Worm (Caenorhabditis elegans) whole organism, L1 larva: Measurements from ENCODE around the gene M03C11.3.
A peak's percentile ranks its signal among the peaks of the same experiment; 100 is the strongest.

ENCODE experiments used
- C16A3.4 ChIP-seq: fragments of 150-350 bp; optimal IDR thresholded peaks from 2 replicates; lab custom pipeline; 2014; ENCODE audit warnings: missing biosample characterization, missing genetic modification characterization
- C34B4.2 ChIP-seq: sonication (generic microtip); optimal IDR thresholded peaks from 2 replicates; lab custom pipeline; 2017; ENCODE audit warnings: mild to moderate bottlenecking, missing genetic modification characterization, missing compliant biosample characterization
- F16B12.6 ChIP-seq: fragments of 150-350 bp; optimal IDR thresholded peaks from 2 replicates; lab custom pipeline; 2014; ENCODE audit warnings: missing biosample characterization, missing genetic modification characterization
- Y116A8C.19 ChIP-seq: sonication (generic microtip); optimal IDR thresholded peaks from 2 replicates; lab custom pipeline; 2016; ENCODE audit warnings: missing compliant biosample characterization, missing genetic modification characterization, borderline replicate concordance
- aha-1 ChIP-seq: fragments of 150-350 bp; optimal IDR thresholded peaks from 2 replicates; lab custom pipeline; 2014; ENCODE audit warnings: missing biosample characterization, missing genetic modification characterization
- alr-1 ChIP-seq: fragments of 200-800 bp; sonication (Bioruptor generic); optimal IDR thresholded peaks from 2 replicates; lab custom pipeline; 2018; ENCODE audit warnings: borderline replicate concordance, mild to moderate bottlenecking, missing genetic modification characterization, missing compliant biosample characterization
- ceh-63 ChIP-seq: fragments of 200-800 bp; sonication (Bioruptor generic); optimal IDR thresholded peaks from 2 replicates; lab custom pipeline; 2018; ENCODE audit warnings: mild to moderate bottlenecking, missing genetic modification characterization, missing compliant biosample characterization
- ceh-82 ChIP-seq, 3 experiments: fragments of 150-350 bp in 1 of 3; sonication (generic microtip) in 2 of 3; optimal IDR thresholded peaks; 2 replicates each; lab custom pipeline; 2014 to 2017; ENCODE audit warnings: missing biosample characterization in 3 of 3, missing genetic modification characterization in 3 of 3
- ceh-88 ChIP-seq: fragments of 200-800 bp; sonication (Bioruptor generic); IDR thresholded peaks from 2 replicates; pipeline ENCODE4 v1.3.6; 2022; ENCODE audit warnings: missing genetic modification characterization, missing compliant biosample characterization
- dpl-1 ChIP-seq, 3 experiments: fragments of 150-350 bp in 2 of 3; sonication (generic microtip) in 1 of 3; optimal IDR thresholded peaks; 2 replicates each; lab custom pipeline; 2014 to 2017; ENCODE audit warnings: missing biosample characterization in 3 of 3, missing genetic modification characterization in 3 of 3, missing genetic modification reagents in 3 of 3
- dsc-1 ChIP-seq: sonication (generic microtip); optimal IDR thresholded peaks from 2 replicates; lab custom pipeline; 2016; ENCODE audit warnings: mild to moderate bottlenecking, missing genetic modification characterization, missing compliant biosample characterization
- efl-1 ChIP-seq, 4 experiments: fragments of 150-350 bp; optimal IDR thresholded peaks in 3 of 4; peaks in 1 of 4; 1 replicate in 1 of 4; 2 replicates in 3 of 4; lab custom pipeline; 2014; ENCODE audit warnings: missing biosample characterization in 2 of 4, missing genetic modification characterization in 2 of 4, missing genetic modification reagents in 2 of 4
- egl-13 ChIP-seq: sonication (generic microtip); optimal IDR thresholded peaks from 2 replicates; lab custom pipeline; 2016; ENCODE audit warnings: missing genotype, missing genetic modification reagents, missing genetic modification characterization, missing compliant biosample characterization
- egl-27 ChIP-seq, 2 experiments: fragments of 150-350 bp in 1 of 2; sonication (generic microtip); optimal IDR thresholded peaks; 3 replicates each; lab custom pipeline; 2017 to 2018; ENCODE audit warnings: missing biosample characterization in 2 of 2, missing genetic modification characterization in 2 of 2, missing genetic modification reagents in 2 of 2
- fkh-10 ChIP-seq: sonication (generic microtip); optimal IDR thresholded peaks from 2 replicates; lab custom pipeline; 2017; ENCODE audit warnings: missing biosample characterization, missing genetic modification reagents, missing genetic modification characterization
- fkh-8 ChIP-seq: sonication (generic microtip); optimal IDR thresholded peaks from 2 replicates; lab custom pipeline; 2016; ENCODE audit warnings: mild to moderate bottlenecking, missing genetic modification characterization, missing compliant biosample characterization
- fos-1 ChIP-seq: fragments of 150-350 bp; optimal IDR thresholded peaks from 2 replicates; lab custom pipeline; 2014; ENCODE audit warnings: missing biosample characterization, missing genetic modification characterization
- irx-1 ChIP-seq: sonication (generic microtip); optimal IDR thresholded peaks from 2 replicates; lab custom pipeline; 2016; ENCODE audit warnings: missing genetic modification characterization, missing compliant biosample characterization
- isw-1 ChIP-seq: fragments of 200-800 bp; sonication (Bioruptor generic); IDR thresholded peaks from 2 replicates; pipeline ENCODE4 v1.3.6; 2022; ENCODE audit warnings: missing genetic modification characterization, missing compliant biosample characterization
- lin-13 ChIP-seq: fragments of 150-350 bp; optimal IDR thresholded peaks from 2 replicates; lab custom pipeline; 2014; ENCODE audit warnings: missing biosample characterization, missing genetic modification reagents, missing genetic modification characterization
- lin-14 ChIP-seq: fragments of 200-800 bp; sonication (Bioruptor generic); optimal IDR thresholded peaks from 2 replicates; lab custom pipeline; 2018; ENCODE audit warnings: mild to moderate bottlenecking, missing genetic modification characterization, moderate library complexity, missing compliant biosample characterization
- lin-15B ChIP-seq: fragments of 150-350 bp; sonication (generic microtip); optimal IDR thresholded peaks from 3 replicates; lab custom pipeline; 2014; ENCODE audit warnings: missing biosample characterization, missing genetic modification characterization
- lin-35 ChIP-seq, 2 experiments: fragments of 150-350 bp; optimal IDR thresholded peaks; 2 replicates each; lab custom pipeline; 2014; ENCODE audit warnings: missing biosample characterization in 2 of 2, missing genetic modification characterization in 2 of 2, missing genetic modification reagents in 2 of 2
- lin-39 ChIP-seq: fragments of 150-350 bp; optimal IDR thresholded peaks from 2 replicates; lab custom pipeline; 2014; ENCODE audit warnings: missing biosample characterization, missing genetic modification reagents, missing genetic modification characterization
- lsy-2 ChIP-seq, 2 experiments: fragments of 150-350 bp; optimal IDR thresholded peaks; 2 replicates each; lab custom pipeline; 2014; ENCODE audit warnings: missing biosample characterization in 2 of 2, missing genetic modification characterization in 2 of 2
- mab-9 ChIP-seq: fragments of 200-800 bp; sonication (Bioruptor generic); IDR thresholded peaks from 2 replicates; pipeline ENCODE4 v1.3.6; 2022; ENCODE audit warnings: missing genetic modification reagents, missing genetic modification characterization, missing compliant biosample characterization
- mdl-1 ChIP-seq, 2 experiments: fragments of 150-350 bp; optimal IDR thresholded peaks; 2 replicates each; lab custom pipeline; 2014 to 2017; ENCODE audit warnings: missing biosample characterization in 2 of 2, missing genetic modification characterization in 2 of 2, inconsistent platforms in 1 of 2
- mep-1 ChIP-seq: fragments of 150-350 bp; optimal IDR thresholded peaks from 2 replicates; lab custom pipeline; 2014; ENCODE audit warnings: missing biosample characterization, missing genetic modification characterization
- nhr-11 ChIP-seq: fragments of 150-350 bp; optimal IDR thresholded peaks from 2 replicates; lab custom pipeline; 2014; ENCODE audit warnings: missing biosample characterization, missing genetic modification characterization
- nhr-28 ChIP-seq: fragments of 150-350 bp; optimal IDR thresholded peaks from 2 replicates; lab custom pipeline; 2014; ENCODE audit warnings: missing biosample characterization, missing genetic modification characterization
- nhr-47 ChIP-seq: sonication (generic microtip); optimal IDR thresholded peaks from 2 replicates; lab custom pipeline; 2016; ENCODE audit warnings: mild to moderate bottlenecking, missing genetic modification characterization, moderate library complexity, missing compliant biosample characterization
- nhr-71 ChIP-seq: sonication (generic microtip); optimal IDR thresholded peaks from 2 replicates; lab custom pipeline; 2016; ENCODE audit warnings: mild to moderate bottlenecking, missing genetic modification characterization, moderate library complexity, missing compliant biosample characterization
- nhr-84 ChIP-seq: sonication (generic microtip); optimal IDR thresholded peaks from 2 replicates; lab custom pipeline; 2017; ENCODE audit warnings: missing biosample characterization, missing genetic modification characterization
- pag-3 ChIP-seq: sonication (generic microtip); optimal IDR thresholded peaks from 2 replicates; lab custom pipeline; 2017; ENCODE audit warnings: missing genetic modification characterization, mild to moderate bottlenecking, missing compliant biosample characterization, antibody characterized with exemption, borderline replicate concordance; ENCODE audit not compliant: insufficient read depth
- pax-3 ChIP-seq: fragments of 200-800 bp; sonication (Bioruptor generic); optimal IDR thresholded peaks from 2 replicates; lab custom pipeline; 2018; ENCODE audit warnings: mild to moderate bottlenecking, missing genetic modification characterization, moderate library complexity, missing compliant biosample characterization
- pqm-1 ChIP-seq: sonication (generic microtip); optimal IDR thresholded peaks from 3 replicates; lab custom pipeline; 2017; ENCODE audit warnings: missing biosample characterization, missing genetic modification characterization
- snu-23 ChIP-seq: sonication (generic microtip); optimal IDR thresholded peaks from 2 replicates; lab custom pipeline; 2016; ENCODE audit warnings: missing genetic modification characterization, missing compliant biosample characterization
- unc-130 ChIP-seq: fragments of 150-350 bp; optimal IDR thresholded peaks from 2 replicates; lab custom pipeline; 2017; ENCODE audit warnings: missing biosample characterization, missing genetic modification characterization, inconsistent platforms
- unc-62 ChIP-seq: fragments of 150-350 bp; optimal IDR thresholded peaks from 2 replicates; lab custom pipeline; 2014; ENCODE audit warnings: missing biosample characterization, missing genetic modification reagents, missing genetic modification characterization
- unc-86 ChIP-seq: sonication (generic microtip); optimal IDR thresholded peaks from 2 replicates; lab custom pipeline; 2016; ENCODE audit warnings: missing genetic modification characterization, missing compliant biosample characterization
- unc-98 ChIP-seq: fragments of 200-800 bp; sonication (Bioruptor generic); IDR thresholded peaks from 2 replicates; pipeline ENCODE4 v1.3.6; 2022; ENCODE audit warnings: missing genetic modification characterization, missing compliant biosample characterization
- xbp-1 ChIP-seq: sonication (generic microtip); optimal IDR thresholded peaks from 2 replicates; lab custom pipeline; 2016; ENCODE audit warnings: missing genetic modification characterization, missing compliant biosample characterization
- ztf-4 ChIP-seq: fragments of 150-350 bp; optimal IDR thresholded peaks from 2 replicates; lab custom pipeline; 2014; ENCODE audit warnings: missing biosample characterization, missing genetic modification characterization

Gene M03C11.3

ce11 chrIII:10395990-10396389 lies 8.9 kb upstream of the M03C11.3 start, which contains the start of gene M03C11.1:
Gene M03C11.1 (minus strand): TSS chrIII:10396090.
- TF ChIP-seq lsy-2 (tag; optimal IDR thresholded peaks at IDR 0.05; lab: Kevin White, UChicago) (peak in 1 of 2 experiments; percentile 12), C34B4.2 (tag; lab: Kevin White, UChicago) (no peak)

- TF ChIP-seq C16A3.4 (tag; lab: Kevin White, UChicago) (no peak), alr-1 (tag; lab: Kevin White, UChicago) (no peak), xbp-1 (tag; lab: Kevin White, UChicago) (no peak), lin-14 (GFP tag; lab: Kevin White, UChicago) (peak; percentile 52)
These were observed 7.9 kb upstream of the M03C11.3 start for ce11 chrIII:10396891-10397502.

- no peak for TF ChIP-seq unc-98 (GFP tag; lab: Robert Waterston, UW)
- TF ChIP-seq snu-23, result peak; percentile 24
- no peak for TF ChIP-seq nhr-28 (tag; lab: Kevin White, UChicago)
- peak; percentile 33 for TF ChIP-seq nhr-47 (tag; lab: Kevin White, UChicago)
- TF ChIP-seq mdl-1 (tag; optimal IDR thresholded peaks at IDR 0.05; lab: Kevin White, UChicago), result no peak
- TF ChIP-seq lsy-2 (tag; optimal IDR thresholded peaks at IDR 0.05; lab: Kevin White, UChicago), result peak in 1 of 2 experiments; percentile 58
- peak in 2 of 3 experiments; percentile 15 to 64 for TF ChIP-seq ceh-82 (tag; optimal IDR thresholded peaks at IDR 0.05; lab: Kevin White, UChicago)
- TF ChIP-seq fkh-8 (tag; lab: Kevin White, UChicago), result peak; percentile 18
- TF ChIP-seq lin-35 (GFP tag; optimal IDR thresholded peaks at IDR 0.05; lab: Kevin White, UChicago), result peak in 1 of 2 experiments; percentile 34
- TF ChIP-seq unc-86 (tag; lab: Kevin White, UChicago), result peak; percentile 20
- TF ChIP-seq fkh-10, result peak; percentile 29
- peak; percentile 15 to 35 for TF ChIP-seq efl-1 (optimal IDR thresholded peaks at IDR 0.05; lab: Kevin White, UChicago)
- no peak for TF ChIP-seq efl-1 (GFP tag; optimal IDR thresholded peaks at IDR 0.05 in 1 of 2; lab: Kevin White, UChicago)
- TF ChIP-seq nhr-71 (tag; lab: Kevin White, UChicago), result peak; percentile 35
- TF ChIP-seq ztf-4 (tag; lab: Kevin White, UChicago), result no peak
- TF ChIP-seq dpl-1 (GFP tag; optimal IDR thresholded peaks at IDR 0.05; lab: Kevin White, UChicago), result peak in 1 of 3 experiments; percentile 49
- peak; percentile 79 for TF ChIP-seq lin-14 (GFP tag; lab: Kevin White, UChicago)
These were observed 6.0 kb upstream of the M03C11.3 start for ce11 chrIII:10398919-10399318.

ce11 chrIII:10407198-10407663 lies 2.4 kb downstream of the M03C11.3 start, which contains the start of gene hat-1:
Gene hat-1 (minus strand): TSS chrIII:10407248.
- peak; percentile 94 for TF ChIP-seq irx-1 (tag; lab: Kevin White, UChicago)
- TF ChIP-seq ceh-88 (GFP tag; lab: Robert Waterston, UW), result peak; percentile 86; the same call in 1 of the 2 replicates
- TF ChIP-seq efl-1 (optimal IDR thresholded peaks at IDR 0.05; lab: Kevin White, UChicago), result peak; percentile 95 to 97
- TF ChIP-seq efl-1 (GFP tag; optimal IDR thresholded peaks at IDR 0.05 in 1 of 2; lab: Kevin White, UChicago), result peak; percentile 90 to 99
- peak in 1 of 2 experiments; percentile 7 for TF ChIP-seq egl-27 (tag; optimal IDR thresholded peaks at IDR 0.05; lab: Kevin White, UChicago)
- peak; percentile 86 for TF ChIP-seq aha-1
- peak; percentile 91 for TF ChIP-seq nhr-11 (tag; lab: Kevin White, UChicago)
- peak; percentile 92 for TF ChIP-seq fos-1 (tag; lab: Kevin White, UChicago)
- TF ChIP-seq C16A3.4 (tag; lab: Kevin White, UChicago), result peak; percentile 88
- TF ChIP-seq nhr-84 (tag; lab: Kevin White, UChicago), result no peak
- peak; percentile 91 for TF ChIP-seq mab-9 (GFP tag; lab: Robert Waterston, UW)
- TF ChIP-seq dsc-1, result peak; percentile 96
- TF ChIP-seq pax-3, result peak; percentile 94
- peak; percentile 91 for TF ChIP-seq lin-15B (tag; lab: Kevin White, UChicago)
- peak; percentile 70 for TF ChIP-seq F16B12.6 (tag; lab: Kevin White, UChicago)
- peak; percentile 92 for TF ChIP-seq egl-13
- peak; percentile 78 for TF ChIP-seq unc-130 (tag; lab: Kevin White, UChicago)
- peak; percentile 57 for TF ChIP-seq pag-3
- peak; percentile 98 for TF ChIP-seq nhr-71 (tag; lab: Kevin White, UChicago)
- TF ChIP-seq Y116A8C.19, result no peak
- peak; percentile 95 for TF ChIP-seq mep-1 (tag; lab: Kevin White, UChicago)
- TF ChIP-seq isw-1 (GFP tag; lab: Robert Waterston, UW), result peak; percentile 98
- TF ChIP-seq lin-14 (GFP tag; lab: Kevin White, UChicago), result peak; percentile 98
- peak; percentile 95 for TF ChIP-seq lin-13 (GFP tag; lab: Kevin White, UChicago)
- TF ChIP-seq unc-62 (GFP tag; lab: Kevin White, UChicago), result no peak
- TF ChIP-seq ceh-63 (GFP tag; lab: Kevin White, UChicago), result no peak
- TF ChIP-seq lin-39 (tag; lab: Kevin White, UChicago), result peak; percentile 95
- no peak for TF ChIP-seq pqm-1 (tag; lab: Kevin White, UChicago)
- TF ChIP-seq snu-23, result peak; percentile 98
